Fruit fly (Drosophila melanogaster) whole organism, embryonic: ENCODE measurements around the gene CG5235.
A peak's percentile ranks its signal among the peaks of the same experiment; 100 is the strongest.

Source experiments
- B-H1 ChIP-seq: fragments of 200-800 bp; sonication (Bioruptor generic); IDR thresholded peaks from 3 replicates; pipeline ENCODE4 v1.3.6; 2022; ENCODE audit warnings: missing biosample characterization, missing genetic modification characterization
- CG10267 ChIP-seq: fragments of 200-800 bp; sonication (Bioruptor generic); optimal IDR thresholded peaks from 2 replicates; lab custom pipeline; 2018; ENCODE audit warnings: missing biosample characterization, mild to moderate bottlenecking, missing genetic modification characterization, moderate library complexity
- CG11695 ChIP-seq: fragments of 200-800 bp; sonication (Bioruptor generic); IDR thresholded peaks from 3 replicates; pipeline ENCODE4 v1.3.6; 2022; ENCODE audit warnings: missing biosample characterization, missing genetic modification characterization
- CG11723 ChIP-seq: fragments of 200-800 bp; sonication (Bioruptor generic); optimal IDR thresholded peaks from 2 replicates; lab custom pipeline; 2017; ENCODE audit warnings: missing biosample characterization, mild to moderate bottlenecking, missing genetic modification characterization
- CG1233 ChIP-seq: fragments of 200-800 bp; sonication (Bioruptor generic); optimal IDR thresholded peaks from 4 replicates; lab custom pipeline; 2018; ENCODE audit warnings: missing biosample characterization, mild to moderate bottlenecking, missing genetic modification characterization
- CG1602 ChIP-seq: fragments of 200-800 bp; sonication (Bioruptor generic); optimal IDR thresholded peaks from 3 replicates; lab custom pipeline; 2016; ENCODE audit warnings: missing biosample characterization, missing genetic modification characterization
- CG17829 ChIP-seq: fragments of 200-800 bp; optimal IDR thresholded peaks from 2 replicates; lab custom pipeline; 2019; ENCODE audit warnings: missing biosample characterization, mild to moderate bottlenecking, missing genetic modification characterization, moderate library complexity
- CG17912 ChIP-seq: fragments of 200-800 bp; sonication (Bioruptor generic); optimal IDR thresholded peaks from 2 replicates; lab custom pipeline; 2018; ENCODE audit warnings: missing biosample characterization, mild to moderate bottlenecking, missing genetic modification characterization
- CG1792 ChIP-seq: fragments of 200-800 bp; sonication (Bioruptor generic); optimal IDR thresholded peaks from 2 replicates; lab custom pipeline; 2016; ENCODE audit warnings: missing biosample characterization, missing genetic modification characterization
- CG18476 ChIP-seq: fragments of 200-800 bp; sonication (Bioruptor generic); optimal IDR thresholded peaks from 2 replicates; lab custom pipeline; 2016; ENCODE audit warnings: missing biosample characterization, mild to moderate bottlenecking, missing genetic modification characterization
- CG2199 ChIP-seq: fragments of 200-800 bp; sonication (Bioruptor generic); IDR thresholded peaks from 3 replicates; pipeline ENCODE4 v1.3.6; 2022; ENCODE audit warnings: missing biosample characterization, missing genetic modification characterization
- CG2202 ChIP-seq: fragments of 200-800 bp; sonication (Bioruptor generic); optimal IDR thresholded peaks from 2 replicates; lab custom pipeline; 2018; ENCODE audit warnings: missing biosample characterization, mild to moderate bottlenecking, missing genetic modification characterization
- CG3065 ChIP-seq: fragments of 200-800 bp; sonication (Bioruptor generic); optimal IDR thresholded peaks from 2 replicates; lab custom pipeline; 2016; ENCODE audit warnings: missing biosample characterization, missing genetic modification characterization
- CG31441 ChIP-seq: fragments of 200-800 bp; sonication (Bioruptor generic); IDR thresholded peaks from 2 replicates; pipeline ENCODE4 v1.3.6; 2022; ENCODE audit warnings: missing biosample characterization, missing genetic modification characterization
- CG34376 ChIP-seq: fragments of 200-800 bp; sonication (Bioruptor generic); optimal IDR thresholded peaks from 2 replicates; lab custom pipeline; 2018; ENCODE audit warnings: missing biosample characterization, mild to moderate bottlenecking, missing genetic modification characterization
- CG42726 ChIP-seq: fragments of 200-800 bp; sonication (Bioruptor generic); IDR thresholded peaks from 2 replicates; pipeline ENCODE4 v1.3.6; 2022; ENCODE audit warnings: missing biosample characterization, missing genetic modification characterization; ENCODE audit not compliant: partially characterized antibody
- CG4404 ChIP-seq: fragments of 200-800 bp; sonication (Bioruptor generic); IDR thresholded peaks from 2 replicates; pipeline ENCODE4 v1.3.6; 2022; ENCODE audit warnings: missing biosample characterization, missing genetic modification characterization
- CG6254 ChIP-seq: fragments of 200-800 bp; sonication (Bioruptor generic); optimal IDR thresholded peaks from 3 replicates; lab custom pipeline; 2017; ENCODE audit warnings: mild to moderate bottlenecking, missing biosample characterization, missing genetic modification reagents, missing genetic modification characterization
- CG6765 ChIP-seq: fragments of 200-800 bp; sonication (Bioruptor generic); optimal IDR thresholded peaks from 3 replicates; lab custom pipeline; 2017; ENCODE audit warnings: missing biosample characterization, mild to moderate bottlenecking, missing genetic modification characterization
- CG7556 ChIP-seq: fragments of 200-800 bp; sonication (Bioruptor generic); optimal IDR thresholded peaks from 2 replicates; lab custom pipeline; 2017; ENCODE audit warnings: missing biosample characterization, mild to moderate bottlenecking, missing genetic modification characterization
- CG7786 ChIP-seq: fragments of 200-800 bp; sonication (Bioruptor generic); optimal IDR thresholded peaks from 2 replicates; lab custom pipeline; 2016; ENCODE audit warnings: missing biosample characterization, missing genetic modification characterization
- CG7928 ChIP-seq: fragments of 200-800 bp; sonication (Bioruptor generic); optimal IDR thresholded peaks from 2 replicates; lab custom pipeline; 2017; ENCODE audit warnings: missing biosample characterization, mild to moderate bottlenecking, missing genetic modification characterization
- CG9215 ChIP-seq: fragments of 200-800 bp; sonication (Bioruptor generic); IDR thresholded peaks from 2 replicates; pipeline ENCODE4 v1.3.6; 2022; ENCODE audit warnings: missing biosample characterization, missing genetic modification characterization
- CG9876 ChIP-seq: fragments of 200-800 bp; sonication (Bioruptor generic); optimal IDR thresholded peaks from 2 replicates; lab custom pipeline; 2016; ENCODE audit warnings: missing biosample characterization, missing genetic modification characterization
- D19B ChIP-seq: fragments of 200-800 bp; sonication (Bioruptor generic); optimal IDR thresholded peaks from 2 replicates; lab custom pipeline; 2017; ENCODE audit warnings: missing biosample characterization, mild to moderate bottlenecking, missing genetic modification characterization
- Dref ChIP-seq: fragments of 200-800 bp; sonication (Bioruptor generic); IDR thresholded peaks from 2 replicates; pipeline ENCODE4 v1.3.6; 2022; ENCODE audit warnings: missing biosample characterization, missing genetic modification characterization
- Eip74EF ChIP-seq, 2 experiments: fragments of 200-800 bp in 1 of 2; fragments of >200 bp in 1 of 2; sonication (Bioruptor generic) in 1 of 2; optimal IDR thresholded peaks; 2 replicates each; lab custom pipeline; 2017 to 2019; ENCODE audit warnings: missing biosample characterization in 2 of 2, missing genetic modification characterization in 2 of 2, mild to moderate bottlenecking in 1 of 2, moderate library complexity in 1 of 2
- HHEX ChIP-seq: fragments of 200-800 bp; sonication (Bioruptor generic); optimal IDR thresholded peaks from 3 replicates; lab custom pipeline; 2017; ENCODE audit warnings: missing biosample characterization, mild to moderate bottlenecking, missing genetic modification characterization, missing genetic modification reagents
- NK7.1 ChIP-seq: fragments of 200-800 bp; sonication (Bioruptor generic); optimal IDR thresholded peaks from 3 replicates; lab custom pipeline; 2016; ENCODE audit warnings: missing biosample characterization, missing genetic modification characterization
- Opbp ChIP-seq: fragments of 200-800 bp; sonication (Bioruptor generic); IDR thresholded peaks from 3 replicates; pipeline ENCODE4 v1.3.6; 2022; ENCODE audit warnings: missing biosample characterization, missing genetic modification characterization; ENCODE audit not compliant: partially characterized antibody
- bsh ChIP-seq, 2 experiments: fragments of 200-800 bp; sonication (Bioruptor generic); optimal IDR thresholded peaks; 2 replicates each; lab custom pipeline; 2017 to 2018; ENCODE audit warnings: mild to moderate bottlenecking in 2 of 2, missing biosample characterization in 2 of 2, missing genetic modification characterization in 2 of 2, moderate library complexity in 1 of 2
- btn ChIP-seq: fragments of 200-800 bp; sonication (Bioruptor generic); optimal IDR thresholded peaks from 2 replicates; lab custom pipeline; 2016; ENCODE audit warnings: missing biosample characterization, missing genetic modification characterization
- cad ChIP-seq: fragments of >200 bp; optimal IDR thresholded peaks from 2 replicates; lab custom pipeline; 2017; ENCODE audit warnings: missing biosample characterization, missing genetic modification characterization
- crol ChIP-seq: fragments of 200-800 bp; sonication (Bioruptor generic); IDR thresholded peaks from 2 replicates; pipeline ENCODE4 v1.3.6; 2022; ENCODE audit warnings: missing biosample characterization, missing genetic modification characterization
- cwo ChIP-seq: fragments of 200-800 bp; sonication (Bioruptor generic); optimal IDR thresholded peaks from 3 replicates; lab custom pipeline; 2017; ENCODE audit warnings: missing biosample characterization, missing genetic modification characterization, mild to moderate bottlenecking, moderate library complexity, missing genetic modification reagents
- dpn ChIP-seq, 2 experiments: fragments of 200-800 bp; sonication (Bioruptor generic); optimal IDR thresholded peaks; 3 replicates each; lab custom pipeline; 2016; ENCODE audit warnings: missing biosample characterization in 2 of 2, missing genetic modification characterization in 2 of 2
- ems ChIP-seq: fragments of 200-800 bp; sonication (Bioruptor generic); optimal IDR thresholded peaks from 3 replicates; lab custom pipeline; 2016; ENCODE audit warnings: missing biosample characterization, missing genetic modification characterization
- ham ChIP-seq: fragments of 200-800 bp; sonication (Bioruptor generic); IDR thresholded peaks from 2 replicates; pipeline ENCODE4 v1.3.6; 2022; ENCODE audit warnings: missing biosample characterization, missing genetic modification characterization
- ind ChIP-seq: fragments of 200-800 bp; sonication (Bioruptor generic); optimal IDR thresholded peaks from 3 replicates; lab custom pipeline; 2016; ENCODE audit warnings: missing biosample characterization, missing genetic modification characterization
- jing ChIP-seq: fragments of 200-800 bp; sonication (Bioruptor generic); optimal IDR thresholded peaks from 2 replicates; lab custom pipeline; 2018; ENCODE audit warnings: missing biosample characterization, mild to moderate bottlenecking, missing genetic modification characterization
- kah ChIP-seq: fragments of 200-800 bp; sonication (Bioruptor generic); optimal IDR thresholded peaks from 2 replicates; lab custom pipeline; 2018; ENCODE audit warnings: missing biosample characterization, mild to moderate bottlenecking, missing genetic modification characterization
- nerfin-1 ChIP-seq: fragments of 200-800 bp; sonication (Bioruptor generic); optimal IDR thresholded peaks from 3 replicates; lab custom pipeline; 2019; ENCODE audit warnings: missing biosample characterization, mild to moderate bottlenecking, missing genetic modification characterization, moderate library complexity
- org-1 ChIP-seq: fragments of 200-800 bp; sonication (Bioruptor generic); optimal IDR thresholded peaks from 2 replicates; lab custom pipeline; 2017; ENCODE audit warnings: missing biosample characterization, missing genetic modification characterization
- pb ChIP-seq: fragments of 200-800 bp; sonication (Bioruptor generic); optimal IDR thresholded peaks from 3 replicates; lab custom pipeline; 2016; ENCODE audit warnings: missing biosample characterization, missing genetic modification characterization
- phol ChIP-seq: fragments of 200-800 bp; sonication (Bioruptor generic); optimal IDR thresholded peaks from 3 replicates; lab custom pipeline; 2018; ENCODE audit warnings: missing biosample characterization, mild to moderate bottlenecking, missing genetic modification characterization, moderate library complexity
- sens-2 ChIP-seq: fragments of 200-800 bp; sonication (Bioruptor generic); IDR thresholded peaks from 2 replicates; pipeline ENCODE4 v1.3.6; 2022; ENCODE audit warnings: missing biosample characterization, missing genetic modification characterization
- sim ChIP-seq: fragments of 200-800 bp; sonication (Bioruptor generic); IDR thresholded peaks from 2 replicates; pipeline ENCODE4 v1.3.6; 2022; ENCODE audit warnings: missing biosample characterization, missing genetic modification characterization
- slbo ChIP-seq: fragments of 200-800 bp; sonication (Bioruptor generic); IDR thresholded peaks from 2 replicates; pipeline ENCODE4 v1.3.6; 2022; ENCODE audit warnings: missing biosample characterization, missing genetic modification characterization
- zen ChIP-seq: fragments of 200-800 bp; sonication (Bioruptor generic); optimal IDR thresholded peaks from 3 replicates; lab custom pipeline; 2018; ENCODE audit warnings: missing biosample characterization, mild to moderate bottlenecking, missing genetic modification characterization, moderate library complexity

Gene CG5235

dm6 chr3L:16128973-16129745 is 39.0 kb upstream of the CG5235 start, which contains the start of gene SsRbeta (continued):
- peak; percentile 35 for TF ChIP-seq phol (tag; lab: Kevin White, UChicago)
- TF ChIP-seq ems, result no peak
- TF ChIP-seq Opbp, result peak; percentile 74
- no peak for TF ChIP-seq cad (GFP tag; lab: Kevin White, UChicago)
- no peak for TF ChIP-seq dpn (GFP tag; optimal IDR thresholded peaks at IDR 0.05; lab: Kevin White, UChicago)
- peak; percentile 82 for TF ChIP-seq slbo (GFP tag; lab: Robert Waterston, UW)
- peak; percentile 60; the same call in 2 of the 3 replicates for TF ChIP-seq CG11695 (GFP tag; lab: Robert Waterston, UW)
- no peak for TF ChIP-seq zen (tag; lab: Kevin White, UChicago)
- no peak for TF ChIP-seq NK7.1 (GFP tag; lab: Kevin White, UChicago)
- peak; percentile 65 for TF ChIP-seq CG31441
- no peak for TF ChIP-seq btn (GFP tag; lab: Kevin White, UChicago)
- no peak for TF ChIP-seq CG18476 (GFP tag; lab: Kevin White, UChicago)
- peak; percentile 1 for TF ChIP-seq org-1 (GFP tag; lab: Kevin White, UChicago)
- no peak for TF ChIP-seq CG1792 (GFP tag; lab: Kevin White, UChicago)
- no peak for TF ChIP-seq ham (GFP tag; lab: Robert Waterston, UW)
- peak; percentile 64 for TF ChIP-seq CG7556
- TF ChIP-seq CG10267 (tag; lab: Kevin White, UChicago), result peak; percentile 34
- TF ChIP-seq sens-2 (GFP tag; lab: Robert Waterston, UW), result peak; percentile 42; the same call in 1 of the 2 replicates
- TF ChIP-seq CG17912 (GFP tag; lab: Kevin White, UChicago), result peak; percentile 55
- TF ChIP-seq jing, result no peak
- TF ChIP-seq CG6765 (GFP tag; lab: Kevin White, UChicago), result no peak
- peak; percentile 78; the same call in 1 of the 2 replicates for TF ChIP-seq CG42726 (GFP tag; lab: Robert Waterston, UW)
- TF ChIP-seq kah, result no peak
- no peak for TF ChIP-seq D19B
- no peak for TF ChIP-seq CG11723
- TF ChIP-seq CG7928 (GFP tag; lab: Kevin White, UChicago), result peak; percentile 95
- no peak for TF ChIP-seq ind (GFP tag; lab: Kevin White, UChicago)
- no peak for TF ChIP-seq pb (GFP tag; lab: Kevin White, UChicago)
- no peak for TF ChIP-seq CG9876 (GFP tag; lab: Kevin White, UChicago)
- no peak for TF ChIP-seq sim (GFP tag; lab: Robert Waterston, UW)
- 0 out of 3 replicates have a peak, but pooled peaks have one; percentile 17 for TF ChIP-seq CG2199 (GFP tag; lab: Robert Waterston, UW)
- no peak; the same call in 1 of the 2 replicates for TF ChIP-seq CG4404 (GFP tag; lab: Robert Waterston, UW)
- TF ChIP-seq B-H1 (GFP tag; lab: Robert Waterston, UW), result no peak; the same call in 2 of the 3 replicates
- peak in 1 of 2 experiments; percentile 46 for TF ChIP-seq bsh (GFP tag; optimal IDR thresholded peaks at IDR 0.05; lab: Kevin White, UChicago)
- no peak for TF ChIP-seq Eip74EF (GFP tag; optimal IDR thresholded peaks at IDR 0.05; lab: Kevin White, UChicago)
- TF ChIP-seq Dref (GFP tag; lab: Robert Waterston, UW), result peak; percentile 72
- TF ChIP-seq cwo (GFP tag; lab: Kevin White, UChicago), result no peak
- TF ChIP-seq CG17829, result no peak
- no peak for TF ChIP-seq CG9215 (GFP tag; lab: Robert Waterston, UW)
- TF ChIP-seq CG2202 (tag; lab: Kevin White, UChicago), result no peak
- TF ChIP-seq CG6254 (GFP tag; lab: Kevin White, UChicago), result no peak
- no peak for TF ChIP-seq CG34376 (GFP tag; lab: Kevin White, UChicago)
- no peak for TF ChIP-seq HHEX (GFP tag; lab: Kevin White, UChicago)
- TF ChIP-seq CG1602 (GFP tag; lab: Kevin White, UChicago), result no peak
- TF ChIP-seq CG7786 (GFP tag; lab: Kevin White, UChicago), result no peak
- TF ChIP-seq CG3065 (GFP tag; lab: Kevin White, UChicago), result no peak
- no peak for TF ChIP-seq CG1233 (GFP tag; lab: Kevin White, UChicago)
- no peak for TF ChIP-seq crol (GFP tag; lab: Robert Waterston, UW)
- no peak for TF ChIP-seq nerfin-1 (tag; lab: Kevin White, UChicago)
